Fruit fly (Drosophila melanogaster) whole organism, embryonic: ENCODE measurements around the gene CG3339.

Experiments
- ATbp ChIP-seq: fragments of 200-800 bp; sonication (Bioruptor generic); optimal IDR thresholded peaks from 2 replicates; lab custom pipeline; 2017; ENCODE audit warnings: missing biosample characterization, mild to moderate bottlenecking, missing genetic modification characterization, missing genetic modification reagents
- Adf1 ChIP-seq: fragments of 200-800 bp; sonication (Bioruptor generic); IDR thresholded peaks from 2 replicates; pipeline ENCODE4 v1.3.6; 2022; ENCODE audit warnings: missing biosample characterization, missing genetic modification characterization
- Bdp1 ChIP-seq: fragments of 200-800 bp; sonication (Bioruptor generic); optimal IDR thresholded peaks from 3 replicates; lab custom pipeline; 2016; ENCODE audit warnings: missing biosample characterization, missing genetic modification characterization
- C15 ChIP-seq: fragments of 200-800 bp; sonication (Bioruptor generic); IDR thresholded peaks from 3 replicates; pipeline ENCODE4 v1.3.6; 2022; ENCODE audit warnings: missing biosample characterization, missing genetic modification characterization
- CG10431 ChIP-seq: fragments of 200-800 bp; sonication (Bioruptor generic); optimal IDR thresholded peaks from 3 replicates; lab custom pipeline; 2018; ENCODE audit warnings: missing biosample characterization, mild to moderate bottlenecking, missing genetic modification characterization
- CG10959 ChIP-seq: fragments of 200-800 bp; sonication (Bioruptor generic); IDR thresholded peaks from 2 replicates; pipeline ENCODE4 v1.3.6; 2022; ENCODE audit warnings: missing biosample characterization, missing genetic modification characterization
- CG12391 ChIP-seq: fragments of 200-800 bp; sonication (Bioruptor generic); optimal IDR thresholded peaks from 3 replicates; lab custom pipeline; 2018; ENCODE audit warnings: missing biosample characterization, mild to moderate bottlenecking, missing genetic modification characterization, moderate library complexity
- CG12659 ChIP-seq: fragments of 200-800 bp; sonication (Bioruptor generic); optimal IDR thresholded peaks from 3 replicates; lab custom pipeline; 2017; ENCODE audit warnings: mild to moderate bottlenecking, missing biosample characterization, missing genetic modification reagents, missing genetic modification characterization
- CG14441 ChIP-seq: fragments of 200-800 bp; sonication (Bioruptor generic); IDR thresholded peaks from 2 replicates; pipeline ENCODE4 v1.3.6; 2022; ENCODE audit warnings: missing biosample characterization, missing genetic modification characterization
- CG14965 ChIP-seq: fragments of 200-800 bp; sonication (Bioruptor generic); optimal IDR thresholded peaks from 2 replicates; lab custom pipeline; 2016; ENCODE audit warnings: missing biosample characterization, missing genetic modification characterization, borderline replicate concordance
- CG15269 ChIP-seq: fragments of 200-800 bp; sonication (Bioruptor generic); optimal IDR thresholded peaks from 2 replicates; lab custom pipeline; 2018; ENCODE audit warnings: missing biosample characterization, mild to moderate bottlenecking, missing genetic modification characterization, moderate library complexity
- CG15601 ChIP-seq: fragments of 200-800 bp; sonication (Bioruptor generic); optimal IDR thresholded peaks from 3 replicates; lab custom pipeline; 2019; ENCODE audit warnings: missing biosample characterization, mild to moderate bottlenecking, missing genetic modification characterization, moderate library complexity
- CG1602 ChIP-seq: fragments of 200-800 bp; sonication (Bioruptor generic); optimal IDR thresholded peaks from 3 replicates; lab custom pipeline; 2016; ENCODE audit warnings: missing biosample characterization, missing genetic modification characterization
- CG18599 ChIP-seq: fragments of 200-800 bp; sonication (Bioruptor generic); optimal IDR thresholded peaks from 3 replicates; lab custom pipeline; 2017; ENCODE audit warnings: missing biosample characterization, missing genetic modification characterization, mild to moderate bottlenecking, moderate library complexity, missing genetic modification reagents
- CG31224 ChIP-seq: fragments of 200-800 bp; sonication (Bioruptor generic); IDR thresholded peaks from 2 replicates; pipeline ENCODE4 v1.3.6; 2022; ENCODE audit warnings: missing biosample characterization, missing genetic modification characterization
- CG31388 ChIP-seq: fragments of 200-800 bp; sonication (Bioruptor generic); optimal IDR thresholded peaks from 2 replicates; lab custom pipeline; 2016; ENCODE audit warnings: missing biosample characterization, missing genetic modification characterization
- CG3163 ChIP-seq: fragments of 200-800 bp; sonication (Bioruptor generic); optimal IDR thresholded peaks from 3 replicates; lab custom pipeline; 2016; ENCODE audit warnings: missing biosample characterization, missing genetic modification characterization
- CG3281 ChIP-seq: fragments of 200-800 bp; sonication (Bioruptor generic); optimal IDR thresholded peaks from 3 replicates; lab custom pipeline; 2017; ENCODE audit warnings: missing biosample characterization, mild to moderate bottlenecking, missing genetic modification characterization
- CG34422 ChIP-seq: fragments of 200-800 bp; sonication (Bioruptor generic); IDR thresholded peaks from 3 replicates; pipeline ENCODE4 v1.3.6; 2022; ENCODE audit warnings: missing biosample characterization, missing genetic modification characterization
- CG6254 ChIP-seq: fragments of 200-800 bp; sonication (Bioruptor generic); optimal IDR thresholded peaks from 3 replicates; lab custom pipeline; 2017; ENCODE audit warnings: mild to moderate bottlenecking, missing biosample characterization, missing genetic modification reagents, missing genetic modification characterization
- CG6854 ChIP-seq: fragments of 200-800 bp; sonication (Bioruptor generic); optimal IDR thresholded peaks from 3 replicates; lab custom pipeline; 2017; ENCODE audit warnings: missing biosample characterization, mild to moderate bottlenecking, missing genetic modification characterization
- CG8478 ChIP-seq: fragments of >200 bp; optimal IDR thresholded peaks from 2 replicates; lab custom pipeline; 2018
- CG8924 ChIP-seq: fragments of 200-800 bp; optimal IDR thresholded peaks from 3 replicates; lab custom pipeline; 2019; ENCODE audit warnings: missing biosample characterization, mild to moderate bottlenecking, missing genetic modification characterization, moderate library complexity
- CoRest ChIP-seq: fragments of 200-800 bp; sonication (Bioruptor generic); optimal IDR thresholded peaks from 3 replicates; lab custom pipeline; 2018; ENCODE audit warnings: missing biosample characterization, mild to moderate bottlenecking, missing genetic modification characterization, moderate library complexity
- E2f2 ChIP-seq: fragments of 200-800 bp; sonication (Bioruptor generic); IDR thresholded peaks from 2 replicates; pipeline ENCODE4 v1.3.6; 2022; ENCODE audit warnings: missing biosample characterization, missing genetic modification characterization
- Fer3 ChIP-seq: fragments of 200-800 bp; sonication (Bioruptor generic); optimal IDR thresholded peaks from 2 replicates; lab custom pipeline; 2018; ENCODE audit warnings: missing biosample characterization, mild to moderate bottlenecking, missing genetic modification characterization, moderate library complexity
- Mad ChIP-seq: fragments of 200-800 bp; sonication (Bioruptor generic); optimal IDR thresholded peaks from 2 replicates; lab custom pipeline; 2016; ENCODE audit warnings: missing biosample characterization, missing genetic modification characterization
- NfI ChIP-seq: fragments of 200-800 bp; sonication (Bioruptor generic); optimal IDR thresholded peaks from 3 replicates; lab custom pipeline; 2018; ENCODE audit warnings: missing biosample characterization, mild to moderate bottlenecking, missing genetic modification characterization, moderate library complexity
- Rx ChIP-seq: fragments of 200-800 bp; sonication (Bioruptor generic); IDR thresholded peaks from 2 replicates; pipeline ENCODE4 v1.3.6; 2022; ENCODE audit warnings: missing biosample characterization, missing genetic modification characterization
- Scr ChIP-seq: fragments of 200-800 bp; sonication (Bioruptor generic); IDR thresholded peaks from 2 replicates; pipeline ENCODE4 v1.3.6; 2022; ENCODE audit warnings: missing biosample characterization, missing genetic modification characterization; ENCODE audit not compliant: partially characterized antibody
- ac ChIP-seq: fragments of 200-800 bp; sonication (Bioruptor generic); optimal IDR thresholded peaks from 3 replicates; lab custom pipeline; 2017; ENCODE audit warnings: missing biosample characterization, mild to moderate bottlenecking, missing genetic modification characterization
- amos ChIP-seq: fragments of 200-800 bp; sonication (Bioruptor generic); IDR thresholded peaks from 2 replicates; pipeline ENCODE4 v1.3.6; 2022; ENCODE audit warnings: missing biosample characterization, missing genetic modification characterization; ENCODE audit not compliant: partially characterized antibody
- bigmax ChIP-seq: fragments of 200-800 bp; sonication (Bioruptor generic); optimal IDR thresholded peaks from 2 replicates; lab custom pipeline; 2018; ENCODE audit warnings: missing biosample characterization, mild to moderate bottlenecking, missing genetic modification characterization
- chinmo ChIP-seq: fragments of 200-800 bp; sonication (Bioruptor generic); IDR thresholded peaks from 4 replicates; pipeline ENCODE4 v1.3.6; 2022; ENCODE audit warnings: missing biosample characterization, missing genetic modification characterization; ENCODE audit not compliant: partially characterized antibody
- chm ChIP-seq: fragments of 200-800 bp; sonication (Bioruptor generic); IDR thresholded peaks from 2 replicates; pipeline ENCODE4 v1.3.6; 2022; ENCODE audit warnings: missing biosample characterization, missing genetic modification characterization
- dmrt11E ChIP-seq: fragments of 200-800 bp; sonication (Bioruptor generic); optimal IDR thresholded peaks from 3 replicates; lab custom pipeline; 2018; ENCODE audit warnings: missing biosample characterization, mild to moderate bottlenecking, missing genetic modification characterization, moderate library complexity
- eve ChIP-seq, 2 experiments: fragments of >200 bp; optimal IDR thresholded peaks; 2 replicates each; lab custom pipeline; 2017; ENCODE audit warnings: missing biosample characterization in 2 of 2, missing genetic modification characterization in 2 of 2
- gem ChIP-seq: fragments of 200-800 bp; sonication (Bioruptor generic); optimal IDR thresholded peaks from 2 replicates; lab custom pipeline; 2019; ENCODE audit warnings: missing biosample characterization, mild to moderate bottlenecking, missing genetic modification characterization, moderate library complexity
- inv ChIP-seq: fragments of 200-800 bp; sonication (Bioruptor generic); IDR thresholded peaks from 2 replicates; pipeline ENCODE4 v1.3.6; 2022; ENCODE audit warnings: missing biosample characterization, missing genetic modification characterization; ENCODE audit not compliant: partially characterized antibody
- kah ChIP-seq: fragments of 200-800 bp; sonication (Bioruptor generic); optimal IDR thresholded peaks from 2 replicates; lab custom pipeline; 2018; ENCODE audit warnings: missing biosample characterization, mild to moderate bottlenecking, missing genetic modification characterization
- ken ChIP-seq: fragments of 200-800 bp; sonication (Bioruptor generic); IDR thresholded peaks from 3 replicates; pipeline ENCODE4 v1.3.6; 2022; ENCODE audit warnings: missing biosample characterization, missing genetic modification characterization
- sc ChIP-seq, 3 experiments: fragments of >200 bp in 2 of 3; fragments of 200-800 bp in 1 of 3; sonication (Bioruptor generic) in 1 of 3; optimal IDR thresholded peaks; 2 replicates in 2 of 3; 3 replicates in 1 of 3; lab custom pipeline; 2017; ENCODE audit warnings: mild to moderate bottlenecking in 1 of 3, missing biosample characterization in 1 of 3, missing genetic modification characterization in 1 of 3, missing genetic modification reagents in 1 of 3
- sens-2 ChIP-seq: fragments of 200-800 bp; sonication (Bioruptor generic); IDR thresholded peaks from 2 replicates; pipeline ENCODE4 v1.3.6; 2022; ENCODE audit warnings: missing biosample characterization, missing genetic modification characterization
- tgo ChIP-seq: fragments of 200-800 bp; sonication (Bioruptor generic); IDR thresholded peaks from 3 replicates; pipeline ENCODE4 v1.3.6; 2022; ENCODE audit warnings: missing biosample characterization, missing genetic modification characterization
- toy ChIP-seq: fragments of 200-800 bp; sonication (Bioruptor generic); IDR thresholded peaks from 2 replicates; pipeline ENCODE4 v1.3.6; 2022; ENCODE audit warnings: missing biosample characterization, missing genetic modification characterization
- tup ChIP-seq: fragments of 200-800 bp; sonication (Bioruptor generic); optimal IDR thresholded peaks from 2 replicates; lab custom pipeline; 2016; ENCODE audit warnings: missing biosample characterization, mild to moderate bottlenecking, missing genetic modification characterization, moderate library complexity
- wdn ChIP-seq: fragments of 200-800 bp; sonication (Bioruptor generic); IDR thresholded peaks from 2 replicates; pipeline ENCODE4 v1.3.6; 2022; ENCODE audit warnings: missing biosample characterization, missing genetic modification characterization
- yki ChIP-seq: fragments of >200 bp; optimal IDR thresholded peaks from 3 replicates; lab custom pipeline; 2018

CG3339 gene

DNA sequence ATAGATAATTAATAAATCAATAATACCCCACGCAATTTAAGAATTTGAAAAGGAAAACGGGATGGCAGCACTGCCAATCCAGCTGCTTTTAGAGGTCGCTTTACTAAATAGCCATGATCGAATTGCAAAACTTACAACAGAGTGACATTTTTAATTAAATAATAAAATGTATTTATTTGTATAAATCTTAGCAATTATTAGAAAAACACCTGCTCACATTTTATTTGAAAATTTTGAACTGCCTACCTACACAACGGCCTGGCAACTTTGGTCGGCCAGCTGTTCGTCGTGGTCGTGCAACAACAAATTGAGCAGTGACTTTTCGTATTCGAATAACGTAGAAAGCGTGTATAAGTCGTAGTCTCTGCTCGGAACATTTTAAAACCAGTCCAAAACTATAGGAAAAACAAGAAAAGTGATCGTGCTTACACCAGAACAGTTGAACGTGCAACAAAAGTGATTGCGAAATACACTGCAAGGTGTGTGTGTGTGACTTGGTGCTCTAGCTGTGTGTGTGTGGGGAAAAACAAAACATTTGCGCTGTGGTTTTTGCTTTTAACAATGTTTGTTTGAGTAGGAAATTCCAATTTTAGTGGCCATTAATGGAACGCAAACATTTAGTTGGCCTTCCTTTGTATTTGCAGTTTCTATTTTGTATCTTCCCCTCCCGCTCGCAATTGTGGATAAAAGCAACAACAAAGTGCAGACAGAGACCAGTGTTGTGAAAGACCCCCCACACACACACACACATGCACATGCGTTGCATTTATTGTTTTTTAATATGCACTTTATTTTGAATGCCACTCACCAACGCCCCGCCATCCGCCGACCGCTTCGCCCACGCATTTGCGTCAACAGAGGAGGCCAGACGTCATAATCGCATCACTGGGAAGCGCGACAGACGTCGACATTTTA is 47.3 kb downstream of the CG3339 start, which contains the start of gene CG5938 (continued):
- TF ChIP-seq NfI (GFP tag; lab: Kevin White, UChicago) (peak; percentile 47), CG34422 (GFP tag; lab: Robert Waterston, UW) (peak; percentile 30; the same call in 1 of the 3 replicates), tup (peak; percentile 1), CG15601 (tag; lab: Kevin White, UChicago) (peak; percentile 19), CG12659 (peak; percentile 35), CG12391 (tag; lab: Kevin White, UChicago) (peak; percentile 47), yki (lab: Kevin White, UChicago) (no peak), CG6254 (GFP tag; lab: Kevin White, UChicago) (no peak), ATbp (GFP tag; lab: Kevin White, UChicago) (no peak), dmrt11E (peak; percentile 13), gem (no peak), inv (no peak), CG8924 (tag; lab: Kevin White, UChicago) (peak; percentile 9), Scr (GFP tag; lab: Robert Waterston, UW) (peak; percentile 24; the same call in 1 of the 2 replicates), CG6854 (GFP tag; lab: Kevin White, UChicago) (no peak), CG15269 (peak; percentile 48), amos (GFP tag; lab: Robert Waterston, UW) (no peak), CG10431 (GFP tag; lab: Kevin White, UChicago) (peak; percentile 57), Rx (GFP tag; lab: Robert Waterston, UW) (no peak; the same call in 1 of the 2 replicates), CG3281 (GFP tag; lab: Kevin White, UChicago) (peak; percentile 30), chinmo (GFP tag; lab: Robert Waterston, UW) (peak; percentile 90; the same call in 3 of the 4 replicates), Adf1 (GFP tag; lab: Robert Waterston, UW) (no peak; the same call in 1 of the 2 replicates), CG14965 (GFP tag; lab: Kevin White, UChicago) (no peak), CG14441 (GFP tag; lab: Robert Waterston, UW) (0 out of 2 replicates have a peak, but pooled peaks have one; percentile 29), C15 (no peak), chm (no peak), ken (GFP tag; lab: Robert Waterston, UW) (0 out of 3 replicates have a peak, but pooled peaks have one; percentile 13), wdn (no peak), sens-2 (GFP tag; lab: Robert Waterston, UW) (no peak), CG10959 (GFP tag; lab: Robert Waterston, UW) (0 out of 2 replicates have a peak, but pooled peaks have one; percentile 13), bigmax (GFP tag; lab: Kevin White, UChicago) (no peak), CG1602 (GFP tag; lab: Kevin White, UChicago) (peak; percentile 18), CG3163 (GFP tag; lab: Kevin White, UChicago) (no peak), E2f2 (GFP tag; lab: Robert Waterston, UW) (peak; percentile 75), CG31388 (GFP tag; lab: Kevin White, UChicago) (no peak), ac (GFP tag; lab: Kevin White, UChicago) (no peak), CoRest (peak; percentile 51), Mad (GFP tag; lab: Kevin White, UChicago) (no peak), toy (GFP tag; lab: Robert Waterston, UW) (no peak), eve (GFP tag; optimal IDR thresholded peaks at IDR 0.05; lab: Kevin White, UChicago) (no peak), tgo (GFP tag; lab: Robert Waterston, UW) (peak; percentile 20; the same call in 1 of the 3 replicates), CG31224 (no peak), CG18599 (GFP tag; lab: Kevin White, UChicago) (peak; percentile 29), Bdp1 (GFP tag; lab: Kevin White, UChicago) (no peak), sc (optimal IDR thresholded peaks at IDR 0.05; lab: Kevin White, UChicago) (no peak), sc (GFP tag; optimal IDR thresholded peaks at IDR 0.05; lab: Kevin White, UChicago) (no peak), Fer3 (tag; lab: Kevin White, UChicago) (no peak), CG8478 (lab: Kevin White, UChicago) (peak; percentile 4), kah (GFP tag; lab: Kevin White, UChicago) (no peak)
